Fruit fly (Drosophila melanogaster): Measurements from ENCODE around the gene betaTub85D.

betaTub85D gene

DNA sequence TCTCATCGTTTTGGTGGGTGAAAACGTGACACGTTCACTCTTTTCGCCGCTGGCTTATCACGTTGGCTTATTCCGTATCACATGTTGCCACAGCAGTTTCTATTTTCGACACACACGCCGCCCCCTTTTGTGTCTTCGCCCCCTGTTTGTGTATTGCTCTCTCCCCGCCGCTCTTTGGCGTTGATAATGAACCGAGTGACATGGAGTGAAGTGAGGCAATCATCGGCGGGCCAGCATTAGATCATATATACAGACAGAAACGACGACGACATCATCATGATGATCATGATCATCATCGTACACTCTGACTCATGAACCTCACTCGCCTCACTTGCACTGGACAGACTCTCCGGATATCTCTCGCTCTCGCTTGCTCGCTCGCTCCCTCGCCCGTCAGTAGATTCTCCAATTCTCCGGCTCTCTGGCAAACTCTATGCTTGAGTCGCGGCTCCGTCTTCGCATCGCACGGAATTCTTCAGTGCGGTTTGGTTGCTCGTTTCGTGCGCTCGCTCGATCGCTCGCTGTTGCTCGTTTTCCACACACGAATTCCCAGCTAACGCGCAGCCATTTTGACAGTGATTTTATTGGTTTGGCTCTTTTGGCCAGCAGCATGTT, 26.4 kb upstream of the betaTub85D start (continued):
- TF ChIP-seq CG2678 (tag; optimal IDR thresholded peaks at IDR 0.05) (peak; percentile 5), seq (GFP tag; IDR thresholded peaks at IDR 0.05) (0 out of 2 replicates have a peak, but pooled peaks have one; percentile 13), Myb (GFP tag; optimal IDR thresholded peaks at IDR 0.05) (no peak), aop (GFP tag; IDR thresholded peaks at IDR 0.05) (no peak), Awh (GFP tag; IDR thresholded peaks at IDR 0.05) (peak; percentile 45; the same call in 1 of the 2 replicates), CG17912 (GFP tag; optimal IDR thresholded peaks at IDR 0.05) (no peak), Ets65A (GFP tag) (no peak), Fer1 (GFP tag; optimal IDR thresholded peaks at IDR 0.05) (peak; percentile 47), CG9437 (GFP tag; optimal IDR thresholded peaks at IDR 0.05) (no peak), Hr51 (GFP tag; optimal IDR thresholded peaks at IDR 0.05) (no peak), run (tag; optimal IDR thresholded peaks at IDR 0.05) (no peak), CG12744 (GFP tag; optimal IDR thresholded peaks at IDR 0.05) (no peak), CG12659 (GFP tag; optimal IDR thresholded peaks at IDR 0.05) (no peak), CG6654 (GFP tag; optimal IDR thresholded peaks at IDR 0.05) (no peak), CG3838 (GFP tag; optimal IDR thresholded peaks at IDR 0.05) (no peak), CG4404 (GFP tag; IDR thresholded peaks at IDR 0.05) (no peak), E2f1 (GFP tag; IDR thresholded peaks at IDR 0.05) (no peak; the same call in 1 of the 2 replicates), Pdp1 (GFP tag; optimal IDR thresholded peaks at IDR 0.05) (peak in 1 of 2 experiments; percentile 90), CG30431 (GFP tag; optimal IDR thresholded peaks at IDR 0.05) (no peak), sqz (GFP tag; optimal IDR thresholded peaks at IDR 0.05) (no peak), Dref (GFP tag; IDR thresholded peaks at IDR 0.05) (no peak), en (GFP tag; optimal IDR thresholded peaks at IDR 0.05) (no peak), CG2129 (GFP tag; IDR thresholded peaks at IDR 0.05; ENCODE audit: partially characterized antibody) (no peak), Antp (GFP tag; optimal IDR thresholded peaks at IDR 0.05) (peak; percentile 9), Neu2 (GFP tag; optimal IDR thresholded peaks at IDR 0.05; ENCODE audit: borderline replicate concordance) (no peak), knrl (GFP tag; IDR thresholded peaks at IDR 0.05; ENCODE audit: partially characterized antibody) (0 out of 3 replicates have a peak, but pooled peaks have one; percentile 32), CG7987 (GFP tag; optimal IDR thresholded peaks at IDR 0.05) (no peak), CG8290 (GFP tag; optimal IDR thresholded peaks at IDR 0.05) (no peak), CG8290 (tag; optimal IDR thresholded peaks at IDR 0.05) (peak in 1 of 2 experiments; percentile 15), CG3847 (GFP tag; IDR thresholded peaks at IDR 0.05) (no peak), CG14860 (GFP tag; IDR thresholded peaks at IDR 0.05; ENCODE audit: partially characterized antibody) (no peak), Lpt (GFP tag; optimal IDR thresholded peaks at IDR 0.05) (no peak), CG3281 (GFP tag; optimal IDR thresholded peaks at IDR 0.05) (no peak), CG3726 (GFP tag; IDR thresholded peaks at IDR 0.05) (no peak), slp2 (GFP tag; optimal IDR thresholded peaks at IDR 0.05) (no peak), CG9727 (GFP tag; optimal IDR thresholded peaks at IDR 0.05) (no peak), nerfin-2 (GFP tag; IDR thresholded peaks at IDR 0.05; ENCODE audit: partially characterized antibody) (no peak), tgo (GFP tag; IDR thresholded peaks at IDR 0.05) (no peak), Doc3 (GFP tag; IDR thresholded peaks at IDR 0.05; ENCODE audit: partially characterized antibody) (no peak), ftz-f1 (GFP tag; optimal IDR thresholded peaks at IDR 0.05) (peak; percentile 74), CG13624 (GFP tag; optimal IDR thresholded peaks at IDR 0.05) (no peak), insv (GFP tag; optimal IDR thresholded peaks at IDR 0.05) (no peak), hbn (GFP tag; IDR thresholded peaks at IDR 0.05; ENCODE audit: partially characterized antibody) (peak; percentile 39), CG17186 (GFP tag; optimal IDR thresholded peaks at IDR 0.05) (no peak), sima (GFP tag; optimal IDR thresholded peaks at IDR 0.05) (no peak), CHES-1-like (GFP tag; optimal IDR thresholded peaks at IDR 0.05) (peak; percentile 4), Hmr (GFP tag; optimal IDR thresholded peaks at IDR 0.05) (no peak), CG11696 (GFP tag; IDR thresholded peaks at IDR 0.05) (no peak), CG7745 (tag; optimal IDR thresholded peaks at IDR 0.05) (no peak), CG14965 (GFP tag; optimal IDR thresholded peaks at IDR 0.05; ENCODE audit: borderline replicate concordance) (no peak)

All from whole organism, embryonic.